Worm (Caenorhabditis elegans) whole organism, L4/young adult: Measurements from ENCODE around the gene C27A7.3.

Experiments used
- W03F9.2 ChIP-seq: fragments of 150-350 bp; optimal IDR thresholded peaks from 2 replicates; lab custom pipeline; 2014; ENCODE audit warnings: missing biosample characterization, missing genetic modification characterization
- dao-5 ChIP-seq: sonication (generic microtip); optimal IDR thresholded peaks from 2 replicates; lab custom pipeline; 2016; ENCODE audit warnings: missing genotype, missing genetic modification characterization, moderate library complexity, missing compliant biosample characterization
- him-1 ChIP-seq: sonication (generic microtip); optimal IDR thresholded peaks from 2 replicates; lab custom pipeline; 2016; ENCODE audit warnings: missing genotype, missing genetic modification reagents, missing genetic modification characterization, missing compliant biosample characterization

- TF ChIP-seq him-1 (tag; lab: Kevin White, UChicago) (no peak), dao-5 (tag; lab: Kevin White, UChicago) (no peak), W03F9.2 (no peak)
Observed at ce11 chrV:12095865-12096264, 44.9 kb upstream of the C27A7.3 start, which contains the start of gene nhr-207.
